Fruit fly (Drosophila melanogaster) whole organism, wandering third instar larva: ENCODE measurements around the gene CG43672.

Experiments used
- Abd-B ChIP-seq: fragments of >200 bp; optimal IDR thresholded peaks from 2 replicates; lab custom pipeline; 2017; ENCODE audit warnings: missing biosample characterization, missing genetic modification characterization
- CG32264 ChIP-seq: fragments of 200-800 bp; sonication (Bioruptor generic); optimal IDR thresholded peaks from 2 replicates; lab custom pipeline; 2016; ENCODE audit warnings: missing biosample characterization, missing genetic modification characterization
- CG9705 ChIP-seq: fragments of 200-800 bp; sonication (Bioruptor generic); optimal IDR thresholded peaks from 2 replicates; lab custom pipeline; 2018; ENCODE audit warnings: missing biosample characterization, mild to moderate bottlenecking, missing genetic modification characterization
- CrebA ChIP-seq: fragments of 200-800 bp; sonication (Bioruptor generic); optimal IDR thresholded peaks from 2 replicates; lab custom pipeline; 2016; ENCODE audit warnings: missing biosample characterization, mild to moderate bottlenecking, missing genetic modification characterization, borderline replicate concordance
- Dfd ChIP-seq: fragments of >200 bp; optimal IDR thresholded peaks from 2 replicates; lab custom pipeline; 2017; ENCODE audit warnings: missing biosample characterization, missing genetic modification characterization
- Dif ChIP-seq: fragments of 200-275, 200-300 bp; sonication (Bioruptor generic); optimal IDR thresholded peaks from 2 replicates; lab custom pipeline; 2018; ENCODE audit warnings: missing biosample characterization, missing genetic modification characterization; ENCODE audit not compliant: partially characterized antibody
- GATAd ChIP-seq: sonication (Bioruptor generic); optimal IDR thresholded peaks from 2 replicates; lab custom pipeline; 2016; ENCODE audit warnings: missing biosample characterization, missing genetic modification characterization
- HLH106 ChIP-seq: fragments of 200-800 bp; optimal IDR thresholded peaks from 3 replicates; lab custom pipeline; 2019; ENCODE audit warnings: missing biosample characterization, mild to moderate bottlenecking, missing genetic modification characterization, moderate library complexity
- Hnf4 ChIP-seq: fragments of 200-800 bp; sonication (Bioruptor generic); optimal IDR thresholded peaks from 2 replicates; lab custom pipeline; 2016; ENCODE audit warnings: missing biosample characterization, mild to moderate bottlenecking, missing genetic modification characterization
- Hr78 ChIP-seq: fragments of >200 bp; optimal IDR thresholded peaks from 2 replicates; lab custom pipeline; 2017; ENCODE audit warnings: missing biosample characterization, missing genetic modification characterization
- Hr83 ChIP-seq: fragments of 200-300 bp; sonication (Bioruptor generic); optimal IDR thresholded peaks from 2 replicates; lab custom pipeline; 2016; ENCODE audit warnings: missing biosample characterization, mild to moderate bottlenecking, missing genetic modification characterization, moderate library complexity; ENCODE audit not compliant: poor library complexity, severe bottlenecking
- Jra ChIP-seq: sonication (Bioruptor generic); optimal IDR thresholded peaks from 2 replicates; lab custom pipeline; 2016; ENCODE audit warnings: missing biosample characterization, missing genetic modification characterization
- Mio ChIP-seq: sonication (Bioruptor generic); optimal IDR thresholded peaks from 2 replicates; lab custom pipeline; 2016; ENCODE audit warnings: missing biosample characterization, missing genetic modification characterization
- Myc ChIP-seq: fragments of >200 bp; optimal IDR thresholded peaks from 2 replicates; lab custom pipeline; 2017
- N ChIP-seq: fragments of >200 bp; optimal IDR thresholded peaks from 2 replicates; lab custom pipeline; 2018; ENCODE audit warnings: missing biosample characterization, missing external identifiers, missing genetic modification characterization
- OdsH ChIP-seq: fragments of 200-800 bp; sonication (Bioruptor generic); optimal IDR thresholded peaks from 2 replicates; lab custom pipeline; 2016; ENCODE audit warnings: missing biosample characterization, mild to moderate bottlenecking, missing genetic modification characterization
- Rel ChIP-seq, 2 experiments: fragments of 200-800 bp; sonication (Bioruptor generic) in 1 of 2; optimal IDR thresholded peaks; 2 replicates in 1 of 2; 3 replicates in 1 of 2; lab custom pipeline; 2016 to 2019; ENCODE audit warnings: mild to moderate bottlenecking in 2 of 2, missing biosample characterization in 2 of 2, missing genetic modification characterization in 2 of 2, moderate library complexity in 1 of 2
- Sp1 ChIP-seq: fragments of 200-800 bp; sonication (Bioruptor generic); optimal IDR thresholded peaks from 3 replicates; lab custom pipeline; 2019; ENCODE audit warnings: missing biosample characterization, mild to moderate bottlenecking, missing genetic modification characterization, moderate library complexity
- Vsx2 ChIP-seq: fragments of 200-300, 225-300 bp; sonication (Bioruptor generic); optimal IDR thresholded peaks from 2 replicates; lab custom pipeline; 2018; ENCODE audit warnings: missing biosample characterization, missing genetic modification characterization; ENCODE audit not compliant: partially characterized antibody
- br ChIP-seq: fragments of 200-800 bp; sonication (Bioruptor generic); optimal IDR thresholded peaks from 2 replicates; lab custom pipeline; 2016; ENCODE audit warnings: missing biosample characterization, missing genetic modification characterization
- brk ChIP-seq: fragments of 200-800 bp; sonication (Bioruptor generic); optimal IDR thresholded peaks from 2 replicates; lab custom pipeline; 2016; ENCODE audit warnings: missing biosample characterization, mild to moderate bottlenecking, missing genetic modification characterization
- dl ChIP-seq, 2 experiments: fragments of 175-275, 200-275 bp in 1 of 2; fragments of 200-275 bp in 1 of 2; sonication (Bioruptor generic); optimal IDR thresholded peaks; lab custom pipeline; 2018; ENCODE audit warnings: mild to moderate bottlenecking in 2 of 2, missing biosample characterization in 2 of 2, missing genetic modification characterization in 2 of 2, moderate library complexity in 2 of 2; ENCODE audit not compliant: partially characterized antibody in 2 of 2, insufficient read depth in 1 of 2
- dmrt93B ChIP-seq: fragments of 200-800 bp; sonication (Bioruptor generic); optimal IDR thresholded peaks from 2 replicates; lab custom pipeline; 2018; ENCODE audit warnings: missing biosample characterization, mild to moderate bottlenecking, missing genetic modification characterization
- dsf ChIP-seq: sonication (Bioruptor generic); optimal IDR thresholded peaks from 2 replicates; lab custom pipeline; 2016; ENCODE audit warnings: missing biosample characterization, missing genetic modification characterization, borderline replicate concordance
- ey ChIP-seq: fragments of 200-800 bp; sonication (Bioruptor generic); optimal IDR thresholded peaks from 2 replicates; lab custom pipeline; 2016; ENCODE audit warnings: missing biosample characterization, missing genetic modification characterization
- foxo ChIP-seq, 2 experiments: fragments of 200-800 bp; sonication (Bioruptor generic); optimal IDR thresholded peaks; 2 replicates in 1 of 2; 3 replicates in 1 of 2; lab custom pipeline; 2016 to 2017; ENCODE audit warnings: missing biosample characterization in 2 of 2, missing genetic modification characterization in 2 of 2
- fru ChIP-seq: fragments of 200-800 bp; sonication (Bioruptor generic); optimal IDR thresholded peaks from 3 replicates; lab custom pipeline; 2016; ENCODE audit warnings: missing biosample characterization, mild to moderate bottlenecking, missing genetic modification characterization
- h ChIP-seq: fragments of 200-800 bp; sonication (Bioruptor generic); optimal IDR thresholded peaks from 3 replicates; lab custom pipeline; 2016; ENCODE audit warnings: missing biosample characterization, mild to moderate bottlenecking, missing genetic modification characterization
- jim ChIP-seq: fragments of 175-275, 200-325 bp; sonication (Bioruptor generic); optimal IDR thresholded peaks from 2 replicates; lab custom pipeline; 2016; ENCODE audit warnings: missing biosample characterization, mild to moderate bottlenecking, missing genetic modification characterization
- lola ChIP-seq: fragments of >200 bp; optimal IDR thresholded peaks from 2 replicates; lab custom pipeline; 2017; ENCODE audit warnings: missing biosample characterization, missing genetic modification characterization
- pan ChIP-seq: fragments of >200 bp; optimal IDR thresholded peaks from 2 replicates; lab custom pipeline; 2017
- psq ChIP-seq: fragments of 200-800 bp; sonication (Bioruptor generic); optimal IDR thresholded peaks from 3 replicates; lab custom pipeline; 2017; ENCODE audit warnings: missing biosample characterization, mild to moderate bottlenecking, missing genetic modification characterization, moderate library complexity
- rgr ChIP-seq: fragments of 200-800 bp; sonication (Bioruptor generic); optimal IDR thresholded peaks from 3 replicates; lab custom pipeline; 2016; ENCODE audit warnings: missing biosample characterization, mild to moderate bottlenecking, missing genetic modification characterization
- sage ChIP-seq: fragments of 200-800 bp; sonication (Bioruptor generic); optimal IDR thresholded peaks from 2 replicates; lab custom pipeline; 2016; ENCODE audit warnings: missing biosample characterization, mild to moderate bottlenecking, missing genetic modification characterization
- sv ChIP-seq: fragments of 200-800 bp; sonication (Bioruptor generic); optimal IDR thresholded peaks from 3 replicates; lab custom pipeline; 2016; ENCODE audit warnings: missing biosample characterization, missing genetic modification characterization
- tai ChIP-seq: sonication (Bioruptor generic); optimal IDR thresholded peaks from 2 replicates; lab custom pipeline; 2016; ENCODE audit warnings: missing biosample characterization, missing genetic modification characterization
- usp ChIP-seq: fragments of >200 bp; optimal IDR thresholded peaks from 2 replicates; lab custom pipeline; 2017; ENCODE audit warnings: missing biosample characterization, missing genetic modification characterization
- woc ChIP-seq: sonication (Bioruptor generic); optimal IDR thresholded peaks from 2 replicates; lab custom pipeline; 2016; ENCODE audit warnings: missing biosample characterization, mild to moderate bottlenecking, missing genetic modification characterization

The CG43672 gene

DNA sequence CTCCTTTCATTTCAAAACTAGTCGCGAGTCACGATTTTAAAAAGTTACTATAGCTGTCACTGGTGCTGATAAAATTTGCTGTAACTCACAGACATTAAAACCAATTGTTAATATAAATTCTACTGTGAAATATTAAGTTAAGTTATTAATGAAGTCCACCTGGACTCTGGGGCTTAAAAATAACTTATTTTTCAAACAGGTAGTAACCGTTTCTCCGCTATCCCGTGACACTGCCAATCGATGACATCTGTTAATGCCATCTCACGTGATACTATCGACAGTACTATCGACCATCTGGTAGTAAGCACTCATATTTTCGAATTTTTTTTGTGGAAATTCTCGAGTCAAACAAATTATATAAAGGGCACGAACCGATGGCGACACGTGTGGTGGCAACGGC, 38.8 kb upstream of the CG43672 start, which contains the start of the genes CG12379 and MagR (continued):
- TF ChIP-seq usp, result no peak
- no peak for TF ChIP-seq Dfd (GFP tag; lab: Kevin White, UChicago)
- TF ChIP-seq Vsx2 (GFP tag; lab: Kevin White, UChicago), result no peak
- no peak for TF ChIP-seq CG32264 (GFP tag; lab: Kevin White, UChicago)
- TF ChIP-seq OdsH, result no peak
- TF ChIP-seq N (GFP tag; lab: Kevin White, UChicago), result no peak
- no peak for TF ChIP-seq tai (GFP tag; lab: Kevin White, UChicago)
- no peak for TF ChIP-seq dmrt93B (GFP tag; lab: Kevin White, UChicago)

DNA sequence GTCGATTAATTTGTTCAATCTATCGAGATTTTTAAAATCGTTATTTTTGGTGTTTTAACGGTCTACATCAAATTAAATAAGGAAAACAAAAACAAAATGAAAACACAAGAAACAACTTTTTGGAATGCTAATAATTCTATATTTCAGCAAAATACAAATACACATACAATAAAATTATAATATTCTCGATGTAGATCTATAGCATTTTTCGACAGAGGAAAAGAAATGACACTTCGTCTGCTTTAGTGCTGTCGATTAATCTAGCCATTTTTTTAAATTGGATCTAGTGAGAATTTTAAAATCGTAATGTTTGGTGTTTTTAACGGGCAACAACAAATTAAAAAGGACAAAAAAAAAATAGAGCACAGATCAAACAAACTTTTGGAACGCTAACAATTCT, 35.7 kb upstream of the CG43672 start, which contains the start of gene Arp6:
Gene Arp6 (minus strand): TSS at position 11 of the 400 bp plus-strand sequence.
- TF ChIP-seq Mio (no peak), fru (GFP tag; lab: Kevin White, UChicago) (no peak), Jra (no peak), Hr78 (no peak), HLH106 (tag; lab: Kevin White, UChicago) (peak; percentile 5), woc (GFP tag; lab: Kevin White, UChicago) (peak; percentile 37), Myc (lab: Kevin White, UChicago) (peak; percentile 81), CrebA (GFP tag; lab: Kevin White, UChicago) (no peak), OdsH (no peak)

DNA sequence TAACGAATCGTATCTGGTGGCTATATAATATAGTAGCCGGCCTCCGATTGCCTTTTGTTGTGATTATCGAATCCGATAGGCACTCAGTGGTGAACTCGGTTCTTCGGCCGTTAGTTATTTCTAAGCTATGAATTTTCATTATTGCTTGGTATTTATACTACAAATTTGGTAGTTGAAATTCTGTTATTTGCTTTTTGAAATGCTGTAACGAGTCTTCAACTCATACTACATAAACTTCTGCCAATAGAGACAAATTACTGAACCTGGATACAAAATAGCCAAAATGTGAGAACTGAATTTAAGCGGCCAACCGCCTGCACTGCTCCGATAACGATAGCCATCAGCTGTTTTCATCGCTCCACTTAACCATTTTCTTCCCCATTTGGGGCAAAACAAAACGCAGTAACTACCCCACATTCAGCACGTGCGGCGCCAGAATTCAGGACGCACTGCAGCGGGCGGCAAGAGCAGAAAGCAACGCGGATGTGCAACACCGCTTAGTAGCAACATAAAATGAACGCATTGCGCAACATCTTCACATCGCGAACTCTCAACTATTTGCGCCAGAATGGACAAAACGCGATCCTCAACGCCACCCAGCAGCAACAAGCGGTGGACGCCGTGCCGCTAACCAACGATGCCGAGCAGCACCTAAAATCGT, 33.7 kb upstream of the CG43672 start, which contains the start of the genes CG11679 and CG8206:
Gene CG11679 (minus strand): TSS at position 65 of the 661 bp plus-strand sequence.
Gene CG8206 (plus strand): TSS at position 341 of the 661 bp plus-strand sequence.
- TF ChIP-seq dsf (GFP tag; lab: Kevin White, UChicago), result no peak
- TF ChIP-seq CG32264 (GFP tag; lab: Kevin White, UChicago), result no peak
- TF ChIP-seq Mio, result no peak
- TF ChIP-seq dmrt93B (GFP tag; lab: Kevin White, UChicago), result no peak
- no peak for TF ChIP-seq Hr83
- TF ChIP-seq N (GFP tag; lab: Kevin White, UChicago), result no peak
- TF ChIP-seq Rel (GFP tag; optimal IDR thresholded peaks at IDR 0.05; lab: Kevin White, UChicago), result no peak
- TF ChIP-seq Rel (tag; optimal IDR thresholded peaks at IDR 0.05; lab: Kevin White, UChicago), result peak; percentile 61
- TF ChIP-seq psq (GFP tag; lab: Kevin White, UChicago), result peak; percentile 43
- peak; percentile 36 for TF ChIP-seq ey (GFP tag; lab: Kevin White, UChicago)
- peak; percentile 61 for TF ChIP-seq rgr (GFP tag; lab: Kevin White, UChicago)
- TF ChIP-seq fru (GFP tag; lab: Kevin White, UChicago), result peak; percentile 62
- no peak for TF ChIP-seq Hr78
- no peak for TF ChIP-seq CrebA (GFP tag; lab: Kevin White, UChicago)
- TF ChIP-seq Myc (lab: Kevin White, UChicago), result peak; percentile 97
- no peak for TF ChIP-seq Abd-B (GFP tag; lab: Kevin White, UChicago)
- peak; percentile 37 for TF ChIP-seq br
- TF ChIP-seq OdsH, result peak; percentile 31
- TF ChIP-seq Vsx2 (GFP tag; lab: Kevin White, UChicago), result no peak
- TF ChIP-seq pan (lab: Kevin White, UChicago), result no peak
- no peak for TF ChIP-seq sv (GFP tag; lab: Kevin White, UChicago)
- no peak for TF ChIP-seq brk (GFP tag; lab: Kevin White, UChicago)
- no peak for TF ChIP-seq Jra
- TF ChIP-seq GATAd (GFP tag; lab: Kevin White, UChicago), result no peak
- TF ChIP-seq CG9705 (GFP tag; lab: Kevin White, UChicago), result peak; percentile 61
- no peak for TF ChIP-seq Dif (GFP tag; lab: Kevin White, UChicago)
- peak; percentile 86 for TF ChIP-seq woc (GFP tag; lab: Kevin White, UChicago)
- TF ChIP-seq sage (GFP tag; lab: Kevin White, UChicago), result no peak
- peak; percentile 63 for TF ChIP-seq h (GFP tag; lab: Kevin White, UChicago)
- no peak for TF ChIP-seq jim (GFP tag; lab: Kevin White, UChicago)
- peak; percentile 78 for TF ChIP-seq HLH106 (tag; lab: Kevin White, UChicago)
- TF ChIP-seq lola (GFP tag; lab: Kevin White, UChicago), result no peak
- TF ChIP-seq Dfd (GFP tag; lab: Kevin White, UChicago), result no peak
- no peak for TF ChIP-seq tai (GFP tag; lab: Kevin White, UChicago)
- TF ChIP-seq Sp1 (GFP tag; lab: Kevin White, UChicago), result peak; percentile 55
- TF ChIP-seq usp, result no peak
- no peak for TF ChIP-seq Hnf4
- TF ChIP-seq foxo (GFP tag; optimal IDR thresholded peaks at IDR 0.05; lab: Kevin White, UChicago), result peak in 1 of 2 experiments; percentile 72
- no peak for TF ChIP-seq dl (GFP tag; optimal IDR thresholded peaks at IDR 0.05; lab: Kevin White, UChicago; ENCODE audit: insufficient read depth in 1 of 2, partially characterized antibody in 2 of 2)
